Fruit fly (Drosophila melanogaster): ENCODE measurements around the gene CG12093.

CG12093 gene

DNA sequence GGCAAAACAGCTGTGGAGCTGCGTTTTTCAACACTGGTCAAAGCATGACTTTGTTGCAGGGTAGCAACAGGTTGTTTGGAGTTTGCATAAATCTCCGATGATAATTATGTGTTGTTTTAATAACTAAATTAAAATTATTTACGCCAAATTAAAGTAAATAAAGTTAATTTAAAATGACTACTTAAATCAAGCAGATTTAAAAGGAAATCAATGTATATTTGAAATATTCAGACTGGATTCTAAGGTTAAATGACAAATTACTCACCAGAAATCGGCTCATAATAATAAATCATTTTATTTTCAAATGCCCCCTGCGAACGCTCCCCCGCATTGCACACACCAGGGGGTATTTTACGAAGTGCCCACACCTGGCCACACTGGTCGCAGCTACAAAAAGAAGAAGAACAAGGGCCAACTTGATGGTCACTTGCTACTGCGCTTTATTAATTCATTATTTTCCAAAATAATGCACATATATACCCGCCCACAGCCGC is at the start of gene CG12093, which contains the start of gene Atg2:
Gene CG12093, minus strand, starts transcription at position 40 of the 494 bp plus-strand sequence.
Gene Atg2, plus strand, starts transcription at position 371 of the 494 bp plus-strand sequence.
- TF ChIP-seq eg (GFP tag; IDR thresholded peaks at IDR 0.05): peak; percentile 95
- peak; percentile 89 for TF ChIP-seq CG8319 (GFP tag; optimal IDR thresholded peaks at IDR 0.05)
- peak; percentile 90 for TF ChIP-seq CG4318 (GFP tag; optimal IDR thresholded peaks at IDR 0.05)
- peak; percentile 90 for TF ChIP-seq CG11902 (GFP tag; optimal IDR thresholded peaks at IDR 0.05)
- TF ChIP-seq Met (GFP tag; optimal IDR thresholded peaks at IDR 0.05): peak; percentile 92
- peak; percentile 92 for TF ChIP-seq CG3919 (GFP tag; optimal IDR thresholded peaks at IDR 0.05)
- peak; percentile 98 for TF ChIP-seq dsx (GFP tag; optimal IDR thresholded peaks at IDR 0.05; ENCODE audit: poor library complexity, severe bottlenecking)
- TF ChIP-seq CG31627 (GFP tag; optimal IDR thresholded peaks at IDR 0.05): peak; percentile 94
- TF ChIP-seq Hr4 (GFP tag; optimal IDR thresholded peaks at IDR 0.05): peak; percentile 93
- peak; percentile 95 for TF ChIP-seq CG34406 (GFP tag; optimal IDR thresholded peaks at IDR 0.05)
- peak; percentile 92 for TF ChIP-seq CG11294 (GFP tag; IDR thresholded peaks at IDR 0.05)
- peak; percentile 86 for TF ChIP-seq CG6808 (GFP tag; optimal IDR thresholded peaks at IDR 0.05)
- TF ChIP-seq CG10631 (GFP tag; optimal IDR thresholded peaks at IDR 0.05): peak; percentile 96
- TF ChIP-seq CG6854 (GFP tag; optimal IDR thresholded peaks at IDR 0.05): peak; percentile 68
- TF ChIP-seq net (GFP tag; optimal IDR thresholded peaks at IDR 0.05): peak; percentile 93
- peak; percentile 79 for TF ChIP-seq vri (GFP tag; optimal IDR thresholded peaks at IDR 0.05)
- peak; percentile 95 for TF ChIP-seq pdm3 (GFP tag; optimal IDR thresholded peaks at IDR 0.05)
- TF ChIP-seq svp (GFP tag): peak; percentile 96
- peak; percentile 88 for TF ChIP-seq dac (GFP tag; optimal IDR thresholded peaks at IDR 0.05)
- peak; percentile 92 for TF ChIP-seq CG6792 (GFP tag; optimal IDR thresholded peaks at IDR 0.05)
- TF ChIP-seq acj6 (GFP tag; optimal IDR thresholded peaks at IDR 0.05): peak; percentile 96
- TF ChIP-seq CG8632 (GFP tag; optimal IDR thresholded peaks at IDR 0.05): peak; percentile 95
- peak; percentile 75 for TF ChIP-seq CG16779 (tag; optimal IDR thresholded peaks at IDR 0.05)
- peak; percentile 76 for TF ChIP-seq Eip93F (GFP tag; optimal IDR thresholded peaks at IDR 0.05)
- peak; percentile 94 for TF ChIP-seq CG8119 (GFP tag; IDR thresholded peaks at IDR 0.05)
- peak; percentile 89 for TF ChIP-seq topi (GFP tag; optimal IDR thresholded peaks at IDR 0.05)
- peak; percentile 97 for TF ChIP-seq CG3032 (tag; optimal IDR thresholded peaks at IDR 0.05)
- TF ChIP-seq fkh (GFP tag; optimal IDR thresholded peaks at IDR 0.05): peak; percentile 76
- TF ChIP-seq CG11762 (GFP tag; optimal IDR thresholded peaks at IDR 0.05; ENCODE audit: insufficient read depth): peak; percentile 74
- TF ChIP-seq lz (GFP tag; optimal IDR thresholded peaks at IDR 0.05): peak; percentile 95
- peak; percentile 95 for TF ChIP-seq esn (GFP tag; optimal IDR thresholded peaks at IDR 0.05)
- TF ChIP-seq Gug (GFP tag; IDR thresholded peaks at IDR 0.05): peak; percentile 87
- TF ChIP-seq Eip78C (GFP tag): peak; percentile 96
- TF ChIP-seq fd85E (GFP tag; optimal IDR thresholded peaks at IDR 0.05): peak; percentile 69
- TF ChIP-seq spab (GFP tag; optimal IDR thresholded peaks at IDR 0.05): no peak
- TF ChIP-seq Lpt (GFP tag; optimal IDR thresholded peaks at IDR 0.05): peak; percentile 93
- TF ChIP-seq Sox102F (GFP tag; optimal IDR thresholded peaks at IDR 0.05): peak; percentile 91
- peak; percentile 96 for TF ChIP-seq CG32006 (GFP tag; optimal IDR thresholded peaks at IDR 0.05)
- peak; percentile 82 for TF ChIP-seq CG1621 (tag; optimal IDR thresholded peaks at IDR 0.05)
- peak; percentile 87 to 95 for TF ChIP-seq salr (GFP tag; optimal IDR thresholded peaks at IDR 0.05)
- peak; percentile 90 for TF ChIP-seq Ets96B (tag; optimal IDR thresholded peaks at IDR 0.05)
- peak; percentile 90 for TF ChIP-seq Eip75B (GFP tag; optimal IDR thresholded peaks at IDR 0.05)
- peak; percentile 90 for TF ChIP-seq CG10669 (GFP tag; optimal IDR thresholded peaks at IDR 0.05)
- TF ChIP-seq CG6163 (GFP tag; IDR thresholded peaks at IDR 0.05): peak; percentile 92
- peak; percentile 97 for TF ChIP-seq OdsH (GFP tag; optimal IDR thresholded peaks at IDR 0.05)
- TF ChIP-seq Sox15 (GFP tag; optimal IDR thresholded peaks at IDR 0.05): peak; percentile 93
- TF ChIP-seq ss (GFP tag; optimal IDR thresholded peaks at IDR 0.05): peak in 1 of 2 experiments; percentile 85
- TF ChIP-seq Blimp-1 (GFP tag; optimal IDR thresholded peaks at IDR 0.05): peak; percentile 75
- TF ChIP-seq fd59A (GFP tag; optimal IDR thresholded peaks at IDR 0.05): peak; percentile 89
- peak; percentile 94 for TF ChIP-seq achi (GFP tag; optimal IDR thresholded peaks at IDR 0.05)
- TF ChIP-seq Ets21C (GFP tag; optimal IDR thresholded peaks at IDR 0.05): peak; percentile 89
